Worm (Caenorhabditis elegans) whole organism, L3 larva: ENCODE data around the gene irk-3.

ENCODE experiments used
- ceh-9 ChIP-seq: sonication (generic microtip); optimal IDR thresholded peaks from 2 replicates; lab custom pipeline; 2018; ENCODE audit warnings: missing biosample characterization, missing genetic modification characterization
- lin-15B ChIP-seq: fragments of 150-350 bp; optimal IDR thresholded peaks from 2 replicates; lab custom pipeline; 2014; ENCODE audit warnings: missing biosample characterization, missing genetic modification characterization
- nhr-43 ChIP-seq: sonication (generic microtip); optimal IDR thresholded peaks from 2 replicates; lab custom pipeline; 2016; ENCODE audit warnings: mild to moderate bottlenecking, missing genetic modification characterization, missing compliant biosample characterization; ENCODE audit not compliant: poor library complexity, severe bottlenecking
- skn-1 ChIP-seq: fragments of 150-350 bp; optimal IDR thresholded peaks from 2 replicates; lab custom pipeline; 2014; ENCODE audit warnings: missing biosample characterization, missing genetic modification characterization
- snpc-4 ChIP-seq: fragments of 150-350 bp; optimal IDR thresholded peaks from 2 replicates; lab custom pipeline; 2014; ENCODE audit warnings: missing biosample characterization, missing genetic modification characterization
- zag-1 ChIP-seq: fragments of 150-350 bp; optimal IDR thresholded peaks from 2 replicates; lab custom pipeline; 2014; ENCODE audit warnings: missing biosample characterization, missing genetic modification characterization

DNA sequence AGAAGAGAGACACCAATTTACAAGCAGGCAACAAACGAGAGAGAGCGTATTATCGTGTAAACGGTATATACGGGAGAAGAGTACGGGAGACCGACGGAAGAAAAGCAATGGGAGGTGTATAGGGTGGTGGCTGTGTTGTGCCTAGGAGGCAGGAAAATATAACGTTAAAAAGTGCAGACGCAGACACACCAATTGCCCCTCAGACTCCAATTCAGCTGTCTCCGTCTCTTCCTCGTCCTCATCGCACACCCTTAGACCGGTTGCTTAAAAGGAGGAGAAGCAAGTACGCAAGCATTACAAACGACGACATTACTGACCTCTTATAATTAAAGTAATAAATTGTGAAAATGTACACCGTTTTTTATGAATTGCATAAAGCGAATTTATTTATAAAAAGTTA is 57.8 kb downstream of the irk-3 start:
- TF ChIP-seq lin-15B (peak; percentile 70), ceh-9 (tag; lab: Kevin White, UChicago) (no peak), nhr-43 (tag; lab: Kevin White, UChicago) (peak; percentile 56), zag-1 (tag; lab: Kevin White, UChicago) (no peak), snpc-4 (tag; lab: Kevin White, UChicago) (peak; percentile 69), skn-1 (tag; lab: Kevin White, UChicago) (peak; percentile 32)
